Fruit fly (Drosophila melanogaster) whole organism, adult: Measurements from ENCODE around the gene Ald2.

Experiments
- CG11617 ChIP-seq: fragments of 200-800 bp; sonication (Bioruptor generic); optimal IDR thresholded peaks from 2 replicates; lab custom pipeline; 2017; ENCODE audit warnings: mild to moderate bottlenecking, missing biosample characterization, missing genetic modification reagents, missing genetic modification characterization
- CG12768 ChIP-seq: fragments of 200-800 bp; sonication (Bioruptor generic); optimal IDR thresholded peaks from 2 replicates; lab custom pipeline; 2017; ENCODE audit warnings: missing biosample characterization, missing genetic modification characterization, mild to moderate bottlenecking, moderate library complexity, missing genetic modification reagents
- CG1620 ChIP-seq: fragments of 200-800 bp; sonication (Bioruptor generic); optimal IDR thresholded peaks from 2 replicates; lab custom pipeline; 2016; ENCODE audit warnings: missing biosample characterization, missing genetic modification characterization
- CG33017 ChIP-seq: fragments of 200-800 bp; sonication (Bioruptor generic); optimal IDR thresholded peaks from 2 replicates; lab custom pipeline; 2018; ENCODE audit warnings: missing biosample characterization, mild to moderate bottlenecking, missing genetic modification characterization, moderate library complexity
- CG7101 ChIP-seq: fragments of 200-800 bp; sonication (Bioruptor generic); optimal IDR thresholded peaks from 2 replicates; lab custom pipeline; 2018; ENCODE audit warnings: missing biosample characterization, mild to moderate bottlenecking, missing genetic modification characterization, moderate library complexity
- Crg-1 ChIP-seq: fragments of 200-800 bp; sonication (Bioruptor generic); optimal IDR thresholded peaks from 2 replicates; lab custom pipeline; 2016; ENCODE audit warnings: missing biosample characterization, missing genetic modification characterization
- Hr96 ChIP-seq: fragments of 200-800 bp; sonication (Bioruptor generic); optimal IDR thresholded peaks from 2 replicates; lab custom pipeline; 2016; ENCODE audit warnings: missing biosample characterization, missing genetic modification characterization
- bab1 ChIP-seq: fragments of 200-800 bp; sonication (Bioruptor generic); optimal IDR thresholded peaks from 3 replicates; lab custom pipeline; 2019; ENCODE audit warnings: missing biosample characterization, mild to moderate bottlenecking, missing genetic modification characterization, moderate library complexity
- cic ChIP-seq: fragments of 200-800 bp; sonication (Bioruptor generic); optimal IDR thresholded peaks from 2 replicates; lab custom pipeline; 2017; ENCODE audit warnings: missing biosample characterization, mild to moderate bottlenecking, missing genetic modification characterization, moderate library complexity
- cnc ChIP-seq, 2 experiments: fragments of >200 bp; optimal IDR thresholded peaks; 2 replicates each; lab custom pipeline; 2017
- kay ChIP-seq: fragments of 200-800 bp; sonication (Bioruptor generic); peaks from one replicate; lab custom pipeline; 2016; ENCODE audit warnings: missing biosample characterization, missing genetic modification characterization, borderline replicate concordance
- pad ChIP-seq: fragments of 200-800 bp; sonication (Bioruptor generic); optimal IDR thresholded peaks from 3 replicates; lab custom pipeline; 2017; ENCODE audit warnings: missing biosample characterization, missing genetic modification characterization, mild to moderate bottlenecking, moderate library complexity, missing genetic modification reagents
- tj ChIP-seq: fragments of 200-800 bp; sonication (Bioruptor generic); optimal IDR thresholded peaks from 3 replicates; lab custom pipeline; 2017; ENCODE audit warnings: missing biosample characterization, mild to moderate bottlenecking, missing genetic modification characterization, moderate library complexity
- toe ChIP-seq: fragments of 200-800 bp; sonication (Bioruptor generic); optimal IDR thresholded peaks from 2 replicates; lab custom pipeline; 2016; ENCODE audit warnings: missing biosample characterization, missing genetic modification characterization

DNA sequence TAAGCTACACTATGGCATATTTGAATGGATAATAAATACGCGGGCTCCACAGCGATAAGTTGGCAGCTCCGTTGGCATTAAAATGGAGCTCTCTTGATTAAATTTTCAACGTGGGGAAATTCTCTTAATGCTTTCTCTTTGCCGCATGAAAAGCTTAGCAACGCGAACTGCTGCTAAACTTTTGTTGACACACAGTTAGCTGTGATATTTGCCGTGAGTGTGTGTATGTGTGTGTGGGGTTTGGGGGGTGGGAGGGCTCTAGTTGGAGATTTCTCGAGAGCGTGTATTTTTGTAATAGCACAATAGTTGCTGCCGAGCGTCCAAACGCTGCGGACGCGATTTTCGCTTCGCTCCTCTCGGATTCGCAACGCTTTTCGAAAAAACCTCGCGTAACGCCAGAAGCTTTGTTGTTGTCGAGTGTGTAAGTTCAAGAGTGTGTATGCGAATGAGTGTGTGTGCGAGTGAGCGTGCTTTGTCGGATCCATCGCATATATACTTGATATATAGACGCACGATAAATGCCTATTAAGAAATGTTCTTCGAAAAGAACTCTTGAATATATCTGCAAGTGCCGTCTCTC, 47.4 kb downstream of the Ald2 start, which contains the start of gene CG5455:
- TF ChIP-seq bab1 (GFP tag; lab: Kevin White, UChicago) (peak; percentile 90), kay (no peak), CG11617 (GFP tag; lab: Kevin White, UChicago) (peak; percentile 82), CG7101 (tag; lab: Kevin White, UChicago) (peak; percentile 82), toe (GFP tag; lab: Kevin White, UChicago) (peak; percentile 66), CG1620 (peak; percentile 62), Crg-1 (GFP tag; lab: Kevin White, UChicago) (peak; percentile 68), tj (GFP tag; lab: Kevin White, UChicago) (peak; percentile 83), Hr96 (GFP tag; lab: Kevin White, UChicago) (peak; percentile 75), pad (GFP tag; lab: Kevin White, UChicago) (peak; percentile 80), cic (GFP tag; lab: Kevin White, UChicago) (peak; percentile 96), cnc (optimal IDR thresholded peaks at IDR 0.05; lab: Kevin White, UChicago) (no peak), CG33017 (tag; lab: Kevin White, UChicago) (peak; percentile 87), CG12768 (GFP tag; lab: Kevin White, UChicago) (peak; percentile 93)
